Fruit fly (Drosophila melanogaster): ENCODE measurements around the gene CARPB.

- TF ChIP-seq h (optimal IDR thresholded peaks at IDR 0.05) (no peak), psq (optimal IDR thresholded peaks at IDR 0.05) (no peak), Sin3A (optimal IDR thresholded peaks at IDR 0.05) (no peak), ttk (optimal IDR thresholded peaks at IDR 0.05) (no peak)
These were observed 33.3 kb upstream of the CARPB start for dm6 chrX:9749745-9750144.
